Fruit fly (Drosophila melanogaster) whole organism, embryonic: ENCODE results near the gene CG15155.

ENCODE experiments used
- Atf-2 ChIP-seq: fragments of 200-800 bp; sonication (Bioruptor generic); optimal IDR thresholded peaks from 2 replicates; lab custom pipeline; 2016; ENCODE audit warnings: missing biosample characterization, missing genetic modification characterization
- B-H2 ChIP-seq: fragments of 200-800 bp; sonication (Bioruptor generic); optimal IDR thresholded peaks from 2 replicates; lab custom pipeline; 2018; ENCODE audit warnings: missing biosample characterization, mild to moderate bottlenecking, missing genetic modification characterization
- BtbVII ChIP-seq: fragments of 200-800 bp; sonication (Bioruptor generic); optimal IDR thresholded peaks from 3 replicates; lab custom pipeline; 2017; ENCODE audit warnings: missing biosample characterization, mild to moderate bottlenecking, missing genetic modification characterization
- CG10147 ChIP-seq: fragments of 200-800 bp; sonication (Bioruptor generic); optimal IDR thresholded peaks from 2 replicates; lab custom pipeline; 2019; ENCODE audit warnings: missing biosample characterization, mild to moderate bottlenecking, missing genetic modification characterization, moderate library complexity
- CG11696 ChIP-seq: fragments of 200-800 bp; sonication (Bioruptor generic); IDR thresholded peaks from 2 replicates; pipeline ENCODE4 v1.3.6; 2022; ENCODE audit warnings: missing biosample characterization, missing genetic modification characterization
- CG14667 ChIP-seq: fragments of 200-800 bp; sonication (Bioruptor generic); IDR thresholded peaks from 2 replicates; pipeline ENCODE4 v1.3.6; 2022; ENCODE audit warnings: missing biosample characterization, missing genetic modification characterization
- CG15479 ChIP-seq: fragments of 200-800 bp; sonication (Bioruptor generic); optimal IDR thresholded peaks from 3 replicates; lab custom pipeline; 2019; ENCODE audit warnings: missing biosample characterization, mild to moderate bottlenecking, missing genetic modification characterization, moderate library complexity
- CG17829 ChIP-seq: fragments of 200-800 bp; optimal IDR thresholded peaks from 2 replicates; lab custom pipeline; 2019; ENCODE audit warnings: missing biosample characterization, mild to moderate bottlenecking, missing genetic modification characterization, moderate library complexity
- CG17912 ChIP-seq: fragments of 200-800 bp; sonication (Bioruptor generic); optimal IDR thresholded peaks from 2 replicates; lab custom pipeline; 2018; ENCODE audit warnings: missing biosample characterization, mild to moderate bottlenecking, missing genetic modification characterization
- CG2678 ChIP-seq: fragments of 200-800 bp; sonication (Bioruptor generic); optimal IDR thresholded peaks from 3 replicates; lab custom pipeline; 2019; ENCODE audit warnings: missing biosample characterization, mild to moderate bottlenecking, missing genetic modification characterization, moderate library complexity
- CG4282 ChIP-seq: fragments of 200-800 bp; sonication (Bioruptor generic); optimal IDR thresholded peaks from 2 replicates; lab custom pipeline; 2016; ENCODE audit warnings: missing biosample characterization, missing genetic modification characterization
- CG43689 ChIP-seq: fragments of 200-800 bp; sonication (Bioruptor generic); IDR thresholded peaks from 2 replicates; pipeline ENCODE4 v1.3.6; 2022; ENCODE audit warnings: missing biosample characterization, missing genetic modification characterization
- CG4820 ChIP-seq: fragments of 200-800 bp; sonication (Bioruptor generic); optimal IDR thresholded peaks from 3 replicates; lab custom pipeline; 2016; ENCODE audit warnings: missing biosample characterization, missing genetic modification characterization
- CG5180 ChIP-seq: fragments of 200-800 bp; sonication (Bioruptor generic); optimal IDR thresholded peaks from 3 replicates; lab custom pipeline; 2017; ENCODE audit warnings: missing biosample characterization, missing genetic modification characterization, mild to moderate bottlenecking, moderate library complexity, missing genetic modification reagents
- CG6813 ChIP-seq: fragments of 200-800 bp; sonication (Bioruptor generic); optimal IDR thresholded peaks from 2 replicates; lab custom pipeline; 2017; ENCODE audit warnings: missing biosample characterization, missing genetic modification characterization, mild to moderate bottlenecking, moderate library complexity, missing genetic modification reagents
- CG9876 ChIP-seq: fragments of 200-800 bp; sonication (Bioruptor generic); optimal IDR thresholded peaks from 2 replicates; lab custom pipeline; 2016; ENCODE audit warnings: missing biosample characterization, missing genetic modification characterization
- Chrac-16 ChIP-seq: fragments of 200-800 bp; sonication (Bioruptor generic); optimal IDR thresholded peaks from 3 replicates; lab custom pipeline; 2016; ENCODE audit warnings: missing biosample characterization, missing genetic modification characterization
- Dbx ChIP-seq: fragments of 200-800 bp; sonication (Bioruptor generic); IDR thresholded peaks from 3 replicates; pipeline ENCODE4 v1.3.6; 2022; ENCODE audit warnings: missing biosample characterization, missing genetic modification characterization
- HHEX ChIP-seq: fragments of 200-800 bp; sonication (Bioruptor generic); optimal IDR thresholded peaks from 3 replicates; lab custom pipeline; 2017; ENCODE audit warnings: missing biosample characterization, mild to moderate bottlenecking, missing genetic modification characterization, missing genetic modification reagents
- HmgZ ChIP-seq: fragments of 200-800 bp; sonication (Bioruptor generic); optimal IDR thresholded peaks from 2 replicates; lab custom pipeline; 2018; ENCODE audit warnings: missing biosample characterization, mild to moderate bottlenecking, missing genetic modification characterization
- Hmx ChIP-seq: fragments of 200-800 bp; sonication (Bioruptor generic); optimal IDR thresholded peaks from 2 replicates; lab custom pipeline; 2016; ENCODE audit warnings: missing biosample characterization, missing genetic modification characterization
- Hr78 ChIP-seq, 2 experiments: fragments of 200-800 bp in 1 of 2; fragments of >200 bp in 1 of 2; sonication (Bioruptor generic) in 1 of 2; optimal IDR thresholded peaks; 2 replicates each; lab custom pipeline; 2017 to 2019; ENCODE audit warnings: missing biosample characterization in 2 of 2, missing genetic modification characterization in 2 of 2, mild to moderate bottlenecking in 1 of 2, moderate library complexity in 1 of 2
- Jarid2 ChIP-seq: fragments of 200-800 bp; sonication (Bioruptor generic); optimal IDR thresholded peaks from 3 replicates; lab custom pipeline; 2017; ENCODE audit warnings: mild to moderate bottlenecking, missing biosample characterization, missing genetic modification reagents, missing genetic modification characterization
- Mes4 ChIP-seq: fragments of 200-800 bp; sonication (Bioruptor generic); optimal IDR thresholded peaks from 2 replicates; lab custom pipeline; 2016; ENCODE audit warnings: missing biosample characterization, missing genetic modification characterization
- Nf-YA ChIP-seq: fragments of 200-800 bp; sonication (Bioruptor generic); IDR thresholded peaks from 2 replicates; pipeline ENCODE4 v1.3.6; 2022; ENCODE audit warnings: missing biosample characterization, missing genetic modification characterization
- PHDP ChIP-seq: fragments of 200-800 bp; sonication (Bioruptor generic); optimal IDR thresholded peaks from 3 replicates; lab custom pipeline; 2018; ENCODE audit warnings: missing biosample characterization, mild to moderate bottlenecking, missing genetic modification characterization, moderate library complexity
- Rfx ChIP-seq: fragments of 200-800 bp; sonication (Bioruptor generic); IDR thresholded peaks from 2 replicates; pipeline ENCODE4 v1.3.6; 2022; ENCODE audit warnings: missing biosample characterization, missing genetic modification characterization
- Sox100B ChIP-seq: fragments of 200-800 bp; sonication (Bioruptor generic); optimal IDR thresholded peaks from 3 replicates; lab custom pipeline; 2018; ENCODE audit warnings: missing biosample characterization, mild to moderate bottlenecking, missing genetic modification characterization
- Spps ChIP-seq: fragments of 200-800 bp; sonication (Bioruptor generic); optimal IDR thresholded peaks from 2 replicates; lab custom pipeline; 2018; ENCODE audit warnings: missing biosample characterization, mild to moderate bottlenecking, missing genetic modification characterization
- Sry-δ ChIP-seq: fragments of 200-800 bp; sonication (Bioruptor generic); optimal IDR thresholded peaks from 2 replicates; lab custom pipeline; 2016; ENCODE audit warnings: missing biosample characterization, missing genetic modification characterization
- abd-A ChIP-seq: fragments of 200-800 bp; sonication (Bioruptor generic); optimal IDR thresholded peaks from 3 replicates; lab custom pipeline; 2019; ENCODE audit warnings: missing biosample characterization, mild to moderate bottlenecking, missing genetic modification characterization, moderate library complexity
- cato ChIP-seq: fragments of 200-800 bp; sonication (Bioruptor generic); optimal IDR thresholded peaks from 2 replicates; lab custom pipeline; 2016; ENCODE audit warnings: missing biosample characterization, missing genetic modification characterization, borderline replicate concordance
- cg ChIP-seq: fragments of 200-800 bp; sonication (Bioruptor generic); optimal IDR thresholded peaks from 3 replicates; lab custom pipeline; 2019; ENCODE audit warnings: missing biosample characterization, mild to moderate bottlenecking, missing genetic modification characterization, moderate library complexity
- cwo ChIP-seq: fragments of 200-800 bp; sonication (Bioruptor generic); optimal IDR thresholded peaks from 3 replicates; lab custom pipeline; 2017; ENCODE audit warnings: missing biosample characterization, missing genetic modification characterization, mild to moderate bottlenecking, moderate library complexity, missing genetic modification reagents
- disco-r ChIP-seq: fragments of 200-800 bp; sonication (Bioruptor generic); optimal IDR thresholded peaks from 2 replicates; lab custom pipeline; 2016; ENCODE audit warnings: missing biosample characterization, missing genetic modification characterization
- emc ChIP-seq: fragments of 200-800 bp; sonication (Bioruptor generic); optimal IDR thresholded peaks from 2 replicates; lab custom pipeline; 2016; ENCODE audit warnings: missing biosample characterization, missing genetic modification characterization
- gcm2 ChIP-seq: fragments of 200-800 bp; sonication (Bioruptor generic); optimal IDR thresholded peaks from 2 replicates; lab custom pipeline; 2016; ENCODE audit warnings: missing biosample characterization, missing genetic modification characterization
- h ChIP-seq: fragments of >200 bp; optimal IDR thresholded peaks from 2 replicates; lab custom pipeline; 2017
- hb ChIP-seq: fragments of 200-800 bp; sonication (Bioruptor generic); IDR thresholded peaks from 3 replicates; pipeline ENCODE4 v1.3.6; 2022; ENCODE audit warnings: missing biosample characterization, missing genetic modification characterization; ENCODE audit not compliant: partially characterized antibody
- her ChIP-seq: fragments of 200-800 bp; sonication (Bioruptor generic); optimal IDR thresholded peaks from 2 replicates; lab custom pipeline; 2016; ENCODE audit warnings: missing biosample characterization, missing genetic modification characterization
- hkb ChIP-seq, 2 experiments: fragments of 200-800 bp in 1 of 2; fragments of >200 bp in 1 of 2; sonication (Bioruptor generic) in 1 of 2; IDR thresholded peaks in 1 of 2; optimal IDR thresholded peaks in 1 of 2; 2 replicates each; pipeline versions ENCODE4 v1.3.6 to Lab custom; 2017 to 2022; ENCODE audit warnings: missing biosample characterization in 1 of 2, missing genetic modification characterization in 1 of 2
- kah ChIP-seq: fragments of 200-800 bp; sonication (Bioruptor generic); optimal IDR thresholded peaks from 2 replicates; lab custom pipeline; 2018; ENCODE audit warnings: missing biosample characterization, mild to moderate bottlenecking, missing genetic modification characterization
- lab ChIP-seq: fragments of 200-800 bp; sonication (Bioruptor generic); optimal IDR thresholded peaks from 3 replicates; lab custom pipeline; 2017; ENCODE audit warnings: missing biosample characterization, missing genetic modification characterization, mild to moderate bottlenecking, moderate library complexity, missing genetic modification reagents
- pita ChIP-seq: fragments of 200-800 bp; sonication (Bioruptor generic); optimal IDR thresholded peaks from 2 replicates; lab custom pipeline; 2017; ENCODE audit warnings: missing biosample characterization, mild to moderate bottlenecking, missing genetic modification characterization
- sd ChIP-seq: fragments of 200-800 bp; sonication (Bioruptor generic); optimal IDR thresholded peaks from 3 replicates; lab custom pipeline; 2018; ENCODE audit warnings: missing biosample characterization, mild to moderate bottlenecking, missing genetic modification characterization, moderate library complexity
- sna ChIP-seq: fragments of 200-800 bp; sonication (Bioruptor generic); IDR thresholded peaks from 2 replicates; pipeline ENCODE4 v1.3.6; 2022; ENCODE audit warnings: missing biosample characterization, missing genetic modification characterization; ENCODE audit not compliant: partially characterized antibody
- ssp ChIP-seq: fragments of 200-800 bp; sonication (Bioruptor generic); IDR thresholded peaks from 2 replicates; pipeline ENCODE4 v1.3.6; 2022; ENCODE audit warnings: missing biosample characterization, missing genetic modification characterization
- stc ChIP-seq: fragments of 200-800 bp; sonication (Bioruptor generic); IDR thresholded peaks from 2 replicates; pipeline ENCODE4 v1.3.6; 2022; ENCODE audit warnings: missing biosample characterization, missing genetic modification characterization
- wek ChIP-seq: fragments of 200-800 bp; sonication (Bioruptor generic); optimal IDR thresholded peaks from 3 replicates; lab custom pipeline; 2018; ENCODE audit warnings: missing biosample characterization, mild to moderate bottlenecking, missing genetic modification characterization, moderate library complexity
- z ChIP-seq: fragments of 200-800 bp; sonication (Bioruptor generic); IDR thresholded peaks from 3 replicates; pipeline ENCODE4 v1.3.6; 2022; ENCODE audit warnings: missing biosample characterization, missing genetic modification characterization

CG15155 gene

dm6 chr2L:18147511-18148072 is 7.1 kb upstream of the CG15155 start (continued):
- TF ChIP-seq Rfx (GFP tag; lab: Robert Waterston, UW) (no peak), BtbVII (GFP tag; lab: Kevin White, UChicago) (peak; percentile 9), CG11696 (no peak; the same call in 1 of the 2 replicates), Nf-YA (GFP tag; lab: Robert Waterston, UW) (no peak), Jarid2 (no peak), disco-r (no peak), CG15479 (peak; percentile 32), cwo (peak; percentile 88), CG5180 (no peak), her (GFP tag; lab: Kevin White, UChicago) (no peak), cg (GFP tag; lab: Kevin White, UChicago) (peak; percentile 16), CG43689 (no peak), kah (no peak), Sox100B (GFP tag; lab: Kevin White, UChicago) (no peak), h (lab: Kevin White, UChicago) (no peak), sna (GFP tag; lab: Robert Waterston, UW) (no peak), hkb (optimal IDR thresholded peaks at IDR 0.05; lab: Kevin White, UChicago) (no peak), hkb (GFP tag; IDR thresholded peaks at IDR 0.05; lab: Robert Waterston, UW) (no peak), abd-A (tag; lab: Kevin White, UChicago) (no peak), z (no peak), hb (GFP tag; lab: Robert Waterston, UW) (no peak), Spps (tag; lab: Kevin White, UChicago) (no peak), gcm2 (GFP tag; lab: Kevin White, UChicago) (no peak), lab (GFP tag; lab: Kevin White, UChicago) (peak; percentile 37), Mes4 (GFP tag; lab: Kevin White, UChicago) (no peak), CG17829 (tag; lab: Kevin White, UChicago) (no peak), CG2678 (tag; lab: Kevin White, UChicago) (no peak), Hmx (GFP tag; lab: Kevin White, UChicago) (no peak), HHEX (no peak), sd (tag; lab: Kevin White, UChicago) (peak; percentile 79), CG4282 (GFP tag; lab: Kevin White, UChicago) (no peak), CG10147 (GFP tag; lab: Kevin White, UChicago) (no peak), Hr78 (GFP tag; optimal IDR thresholded peaks at IDR 0.05; lab: Kevin White, UChicago) (peak in 1 of 2 experiments; percentile 0), wek (GFP tag; lab: Kevin White, UChicago) (peak; percentile 21), Chrac-16 (no peak), PHDP (no peak), ssp (no peak), CG14667 (GFP tag; lab: Robert Waterston, UW) (no peak), Dbx (GFP tag; lab: Robert Waterston, UW) (no peak), Atf-2 (no peak), HmgZ (tag; lab: Kevin White, UChicago) (peak; percentile 61), Sry-δ (no peak), CG4820 (GFP tag; lab: Kevin White, UChicago) (no peak), CG6813 (GFP tag; lab: Kevin White, UChicago) (no peak), stc (GFP tag; lab: Robert Waterston, UW) (no peak), CG9876 (GFP tag; lab: Kevin White, UChicago) (no peak), emc (GFP tag; lab: Kevin White, UChicago) (no peak), pita (GFP tag; lab: Kevin White, UChicago) (no peak), CG17912 (GFP tag; lab: Kevin White, UChicago) (no peak), cato (GFP tag; lab: Kevin White, UChicago) (no peak), B-H2 (peak; percentile 13)
